Worm (Caenorhabditis elegans) whole organism, midembryonic: ENCODE measurements around the gene sld-5.

Experiments
- T22C8.4 ChIP-seq: fragments of 200-800 bp; sonication (Bioruptor generic); IDR thresholded peaks from 2 replicates; pipeline ENCODE4 v1.3.6; 2022; ENCODE audit warnings: missing genetic modification characterization, missing compliant biosample characterization
- cog-1 ChIP-seq: sonication (generic microtip); optimal IDR thresholded peaks from 2 replicates; lab custom pipeline; 2016; ENCODE audit warnings: missing genetic modification characterization, missing compliant biosample characterization
- flt-1 ChIP-seq: fragments of 200-800 bp; sonication (Bioruptor generic); IDR thresholded peaks from 2 replicates; pipeline ENCODE4 v1.3.6; 2022; ENCODE audit warnings: missing genetic modification characterization, missing compliant biosample characterization
- klf-2 ChIP-seq: fragments of 200-800 bp; sonication (Bioruptor generic); conservative IDR thresholded peaks from 2 replicates; pipeline ENCODE4 v1.3.6; 2022; ENCODE audit warnings: missing genetic modification reagents, missing genetic modification characterization, missing compliant biosample characterization
- med-1 ChIP-seq: sonication (generic microtip); optimal IDR thresholded peaks from 2 replicates; lab custom pipeline; 2017; ENCODE audit warnings: missing genetic modification characterization, mild to moderate bottlenecking, missing compliant biosample characterization, antibody characterized with exemption, missing genetic modification reagents; ENCODE audit not compliant: insufficient read depth
- ref-1 ChIP-seq: fragments of 200-800 bp; sonication (Bioruptor generic); conservative IDR thresholded peaks from 2 replicates; pipeline ENCODE4 v1.3.6; 2022; ENCODE audit warnings: missing genetic modification reagents, missing genetic modification characterization, missing compliant biosample characterization
- tab-1 ChIP-seq: fragments of 200-800 bp; sonication (Bioruptor generic); IDR thresholded peaks from 2 replicates; pipeline ENCODE4 v1.3.6; 2022; ENCODE audit warnings: missing genetic modification characterization, missing compliant biosample characterization
- ztf-23 ChIP-seq: fragments of 200-800 bp; sonication (Bioruptor generic); IDR thresholded peaks from 2 replicates; pipeline ENCODE4 v1.3.6; 2022; ENCODE audit warnings: missing genetic modification reagents, missing genetic modification characterization, missing compliant biosample characterization
- ztf-29 ChIP-seq: fragments of 200-800 bp; sonication (Bioruptor generic); IDR thresholded peaks from 2 replicates; pipeline ENCODE4 v1.3.6; 2022; ENCODE audit warnings: missing genetic modification reagents, missing genetic modification characterization, missing compliant biosample characterization

The sld-5 gene

ce11 chrV:20186579-20186978, 51.0 kb downstream of the sld-5 start, which contains the start of gene srz-16:
Gene srz-16 (minus strand): TSS chrV:20186679.
- TF ChIP-seq cog-1 (tag; lab: Kevin White, UChicago) (no peak), ztf-23 (GFP tag; lab: Robert Waterston, UW) (no peak), klf-2 (GFP tag; lab: Robert Waterston, UW) (no peak), T22C8.4 (GFP tag; lab: Robert Waterston, UW) (no peak), ztf-29 (GFP tag; lab: Robert Waterston, UW) (no peak), ref-1 (GFP tag; lab: Robert Waterston, UW) (no peak), flt-1 (GFP tag; lab: Robert Waterston, UW) (no peak), tab-1 (GFP tag; lab: Robert Waterston, UW) (no peak), med-1 (no peak)
